Fruit fly (Drosophila melanogaster) Kc167 (cell line): ENCODE data around the gene Sws1.

Source experiments
- Myc ChIP-seq: fragments of >200 bp; optimal IDR thresholded peaks from 2 replicates; lab custom pipeline; 2017; ENCODE audit warnings: missing external identifiers
- Sin3A ChIP-seq: fragments of >200 bp; optimal IDR thresholded peaks from 2 replicates; lab custom pipeline; 2018; ENCODE audit warnings: missing external identifiers
- h ChIP-seq: fragments of >200 bp; optimal IDR thresholded peaks from 3 replicates; lab custom pipeline; 2018; ENCODE audit warnings: missing external identifiers
- insv ChIP-seq: fragments of >200 bp; optimal IDR thresholded peaks from 3 replicates; lab custom pipeline; 2018; ENCODE audit warnings: missing external identifiers
- psq ChIP-seq: fragments of >200 bp; optimal IDR thresholded peaks from 2 replicates; lab custom pipeline; 2017; ENCODE audit warnings: missing external identifiers
- ttk ChIP-seq: sonication (Bioruptor generic); optimal IDR thresholded peaks from 2 replicates; lab custom pipeline; 2017; ENCODE audit warnings: missing external identifiers

Gene Sws1

DNA sequence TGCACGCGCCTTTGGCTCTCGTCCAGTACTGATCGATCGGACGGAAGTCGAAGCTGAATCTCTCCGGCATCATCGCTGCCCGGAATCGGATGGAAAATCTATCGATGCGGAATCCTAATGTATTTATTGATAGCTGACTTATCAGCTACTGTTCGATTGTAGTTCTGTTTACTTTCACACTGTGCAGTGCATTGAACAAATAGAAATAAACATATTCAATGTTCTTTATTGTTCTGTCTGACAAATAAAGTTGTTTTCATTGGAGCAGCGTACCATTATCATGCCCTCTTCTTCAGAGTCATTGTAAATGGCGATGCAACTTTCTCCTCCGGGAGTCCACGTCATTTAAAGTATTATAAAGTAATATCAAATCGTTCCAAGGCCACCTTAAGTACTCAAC is 1.9 kb downstream of the Sws1 start, which contains the start of gene Cyp309a2:
TSS of gene Cyp309a2 (minus strand) at position 101 of the 400 bp plus-strand sequence.
- TF ChIP-seq h (no peak), ttk (no peak), Sin3A (lab: Kevin White, UChicago) (no peak)

DNA sequence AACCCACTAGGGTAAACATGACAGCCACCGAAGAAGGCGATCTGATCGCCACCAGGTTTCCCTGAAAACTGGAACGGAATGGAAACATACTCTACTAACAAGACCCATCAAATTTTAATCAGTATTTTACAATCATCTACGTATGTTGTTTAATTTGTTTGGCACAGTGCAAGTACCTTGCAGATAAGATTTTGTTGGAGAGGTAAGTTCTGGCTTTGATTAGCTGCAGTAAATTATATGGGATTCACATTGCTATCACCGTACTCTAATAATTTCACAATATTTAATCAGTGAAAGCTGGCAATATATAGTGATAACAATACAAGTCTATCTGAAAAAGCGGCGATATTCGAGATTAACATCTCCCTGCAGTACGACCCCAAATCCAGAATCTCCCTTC is 10.1 kb downstream of the Sws1 start, which contains the start of gene Cyp309a1:
TSS of gene Cyp309a1 (minus strand) at position 73 of the 400 bp plus-strand sequence.
- TF ChIP-seq h = no peak
- TF ChIP-seq insv (lab: Kevin White, UChicago) = no peak
- no peak for TF ChIP-seq ttk
- TF ChIP-seq psq (lab: Kevin White, UChicago) = no peak
- TF ChIP-seq Myc = no peak
- TF ChIP-seq Sin3A (lab: Kevin White, UChicago) = no peak

DNA sequence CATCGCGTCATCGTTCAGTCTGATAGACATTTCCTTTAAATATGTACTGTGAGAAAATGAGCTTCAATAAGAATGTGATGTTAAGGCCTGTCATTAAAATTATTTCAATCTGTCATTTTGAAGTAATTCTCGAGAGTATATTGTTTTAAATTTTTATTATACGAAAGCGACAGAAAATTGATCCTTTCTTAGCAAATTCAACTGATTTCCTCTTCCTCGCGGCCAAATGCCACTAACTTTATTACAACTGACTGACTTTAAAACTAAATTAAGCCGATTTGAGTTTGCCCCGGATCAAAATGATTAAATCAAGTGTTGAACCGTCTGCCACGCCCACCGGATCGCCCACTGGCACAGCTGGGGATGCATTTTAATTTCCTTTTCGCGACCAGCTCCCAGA is 22.1 kb downstream of the Sws1 start, which contains the start of gene CG3515:
TSS of gene CG3515 (minus strand) at position 101 of the 400 bp plus-strand sequence.
- TF ChIP-seq h = no peak
- TF ChIP-seq ttk = no peak
- no peak for TF ChIP-seq Sin3A (lab: Kevin White, UChicago)
- no peak for TF ChIP-seq psq (lab: Kevin White, UChicago)
- no peak for TF ChIP-seq insv (lab: Kevin White, UChicago)

DNA sequence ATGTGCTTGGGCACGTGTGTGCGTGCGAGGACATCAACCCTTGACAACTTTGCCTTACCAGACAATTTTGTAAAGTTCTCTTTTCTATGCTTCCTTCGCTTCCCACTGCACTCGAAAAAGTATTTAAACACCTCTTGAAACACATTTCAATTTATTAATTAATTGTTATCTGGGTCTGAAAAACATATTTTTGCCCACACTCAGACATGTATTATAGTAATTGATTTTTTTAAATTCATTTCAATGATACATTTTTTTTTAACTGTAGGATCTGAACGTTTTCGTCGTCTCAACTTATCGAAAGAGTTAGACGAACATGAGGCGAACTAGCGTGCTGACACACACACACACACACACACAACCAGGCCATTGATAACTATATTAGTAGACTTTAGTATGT is 32.4 kb downstream of the Sws1 start:
- TF ChIP-seq ttk (no peak), Sin3A (lab: Kevin White, UChicago) (no peak), insv (lab: Kevin White, UChicago) (no peak), Myc (no peak), psq (lab: Kevin White, UChicago) (no peak), h (no peak)

DNA sequence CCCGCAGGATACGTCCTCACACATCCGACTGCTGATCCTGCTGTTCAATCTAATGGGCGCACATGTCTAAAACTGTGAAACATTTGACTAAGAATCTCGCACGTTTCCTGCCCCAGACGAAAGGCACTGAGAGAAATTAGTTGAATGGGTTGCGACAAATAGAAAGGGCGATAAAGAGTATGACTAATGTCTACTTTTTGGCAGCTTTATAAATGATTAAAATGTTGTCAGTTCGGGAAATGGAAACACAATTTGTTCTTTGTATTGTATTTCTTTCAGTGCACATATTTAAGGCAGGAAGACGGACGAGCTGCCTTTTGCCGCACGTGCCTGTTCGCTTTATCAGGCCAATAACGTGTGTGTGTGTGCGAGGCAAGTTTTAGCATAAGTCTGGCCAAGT is 46.8 kb downstream of the Sws1 start:
- TF ChIP-seq h (no peak), Myc (no peak), ttk (no peak), insv (lab: Kevin White, UChicago) (no peak), psq (lab: Kevin White, UChicago) (no peak), Sin3A (lab: Kevin White, UChicago) (no peak)
